Worm (Caenorhabditis elegans): ENCODE data around the gene C45E5.1.

ce11 chrIV:5700372-5700771 lies 43.8 kb upstream of the C45E5.1 start:
- no peak for TF ChIP-seq ama-1 (optimal IDR thresholded peaks at IDR 0.05)
- TF ChIP-seq aly-1 (tag; optimal IDR thresholded peaks at IDR 0.05): no peak
- no peak for TF ChIP-seq ets-7 (tag; optimal IDR thresholded peaks at IDR 0.05)
- TF ChIP-seq F13C5.2 (tag; optimal IDR thresholded peaks at IDR 0.05): no peak
- no peak for TF ChIP-seq hmg-4 (GFP tag; optimal IDR thresholded peaks at IDR 0.05)
- TF ChIP-seq tbx-37 (GFP tag; conservative IDR thresholded peaks at IDR 0.05): no peak
- TF ChIP-seq hmbx-1 (tag; optimal IDR thresholded peaks at IDR 0.05): no peak
- TF ChIP-seq pes-1 (GFP tag; IDR thresholded peaks at IDR 0.05): no peak
- TF ChIP-seq flt-1 (GFP tag; IDR thresholded peaks at IDR 0.05): no peak
- TF ChIP-seq sea-1 (GFP tag; conservative IDR thresholded peaks at IDR 0.05): no peak
